Worm (Caenorhabditis elegans) whole organism, L1 larva: ENCODE results near the gene H40L08.8.

Source experiments
- C34B4.2 ChIP-seq: sonication (generic microtip); optimal IDR thresholded peaks from 2 replicates; lab custom pipeline; 2017; ENCODE audit warnings: mild to moderate bottlenecking, missing genetic modification characterization, missing compliant biosample characterization
- aha-1 ChIP-seq: fragments of 150-350 bp; optimal IDR thresholded peaks from 2 replicates; lab custom pipeline; 2014; ENCODE audit warnings: missing biosample characterization, missing genetic modification characterization
- aly-2 ChIP-seq: fragments of 150-350 bp; optimal IDR thresholded peaks from 2 replicates; lab custom pipeline; 2014; ENCODE audit warnings: missing biosample characterization, missing genetic modification characterization
- ama-1 ChIP-seq: fragments of 150-350 bp; optimal IDR thresholded peaks from 2 replicates; lab custom pipeline; 2014
- ceh-63 ChIP-seq: fragments of 200-800 bp; sonication (Bioruptor generic); optimal IDR thresholded peaks from 2 replicates; lab custom pipeline; 2018; ENCODE audit warnings: mild to moderate bottlenecking, missing genetic modification characterization, missing compliant biosample characterization
- ceh-8 ChIP-seq: fragments of 200-800 bp; sonication (Bioruptor generic); optimal IDR thresholded peaks from 2 replicates; lab custom pipeline; 2018; ENCODE audit warnings: mild to moderate bottlenecking, missing genetic modification characterization, moderate library complexity, missing compliant biosample characterization
- ceh-88 ChIP-seq: fragments of 200-800 bp; sonication (Bioruptor generic); IDR thresholded peaks from 2 replicates; pipeline ENCODE4 v1.3.6; 2022; ENCODE audit warnings: missing genetic modification characterization, missing compliant biosample characterization
- ceh-90 ChIP-seq: sonication (generic microtip); optimal IDR thresholded peaks from 2 replicates; lab custom pipeline; 2016; ENCODE audit warnings: missing genetic modification characterization, missing compliant biosample characterization
- ces-1 ChIP-seq: fragments of 150-350 bp; optimal IDR thresholded peaks from 2 replicates; lab custom pipeline; 2014; ENCODE audit warnings: missing biosample characterization, missing genetic modification reagents, missing genetic modification characterization
- dpl-1 ChIP-seq, 3 experiments: fragments of 150-350 bp in 2 of 3; sonication (generic microtip) in 1 of 3; optimal IDR thresholded peaks; 2 replicates each; lab custom pipeline; 2014 to 2017; ENCODE audit warnings: missing biosample characterization in 3 of 3, missing genetic modification characterization in 3 of 3, missing genetic modification reagents in 3 of 3
- dsc-1 ChIP-seq: sonication (generic microtip); optimal IDR thresholded peaks from 2 replicates; lab custom pipeline; 2016; ENCODE audit warnings: mild to moderate bottlenecking, missing genetic modification characterization, missing compliant biosample characterization
- efl-1 ChIP-seq, 4 experiments: fragments of 150-350 bp; optimal IDR thresholded peaks in 3 of 4; peaks in 1 of 4; 1 replicate in 1 of 4; 2 replicates in 3 of 4; lab custom pipeline; 2014; ENCODE audit warnings: missing biosample characterization in 2 of 4, missing genetic modification characterization in 2 of 4, missing genetic modification reagents in 2 of 4
- elt-3 ChIP-seq, 6 experiments: fragments of 150-350 bp in 1 of 6; sonication (generic microtip); optimal IDR thresholded peaks; 2 replicates each; lab custom pipeline; 2017 to 2018; ENCODE audit warnings: missing biosample characterization in 6 of 6, missing genetic modification characterization in 6 of 6, inconsistent platforms in 1 of 6
- ets-5 ChIP-seq: fragments of 200-800 bp; sonication (Bioruptor generic); IDR thresholded peaks from 2 replicates; pipeline ENCODE4 v1.3.6; 2022; ENCODE audit warnings: missing genetic modification characterization, missing compliant biosample characterization
- fkh-10 ChIP-seq: sonication (generic microtip); optimal IDR thresholded peaks from 2 replicates; lab custom pipeline; 2017; ENCODE audit warnings: missing biosample characterization, missing genetic modification reagents, missing genetic modification characterization
- fkh-4 ChIP-seq: sonication (generic microtip); optimal IDR thresholded peaks from 2 replicates; lab custom pipeline; 2016; ENCODE audit warnings: missing compliant biosample characterization, missing genetic modification characterization, borderline replicate concordance
- fkh-8 ChIP-seq: sonication (generic microtip); optimal IDR thresholded peaks from 2 replicates; lab custom pipeline; 2016; ENCODE audit warnings: mild to moderate bottlenecking, missing genetic modification characterization, missing compliant biosample characterization
- fos-1 ChIP-seq: fragments of 150-350 bp; optimal IDR thresholded peaks from 2 replicates; lab custom pipeline; 2014; ENCODE audit warnings: missing biosample characterization, missing genetic modification characterization
- grh-1 ChIP-seq: fragments of 200-800 bp; sonication (Bioruptor generic); IDR thresholded peaks from 2 replicates; pipeline ENCODE4 v1.3.6; 2022; ENCODE audit warnings: missing genetic modification reagents, missing genetic modification characterization, missing compliant biosample characterization
- hlh-17 ChIP-seq: fragments of 200-800 bp; sonication (Bioruptor generic); optimal IDR thresholded peaks from 2 replicates; lab custom pipeline; 2018; ENCODE audit warnings: missing genetic modification characterization, mild to moderate bottlenecking, missing compliant biosample characterization, moderate library complexity, borderline replicate concordance
- hpl-2 ChIP-seq: fragments of 150-350 bp; optimal IDR thresholded peaks from 2 replicates; lab custom pipeline; 2014; ENCODE audit warnings: missing biosample characterization, missing genetic modification reagents, missing genetic modification characterization
- irx-1 ChIP-seq: sonication (generic microtip); optimal IDR thresholded peaks from 2 replicates; lab custom pipeline; 2016; ENCODE audit warnings: missing genetic modification characterization, missing compliant biosample characterization
- isw-1 ChIP-seq: fragments of 200-800 bp; sonication (Bioruptor generic); IDR thresholded peaks from 2 replicates; pipeline ENCODE4 v1.3.6; 2022; ENCODE audit warnings: missing genetic modification characterization, missing compliant biosample characterization
- jun-1 ChIP-seq: fragments of 150-350 bp; optimal IDR thresholded peaks from 2 replicates; lab custom pipeline; 2014; ENCODE audit warnings: missing biosample characterization, missing genetic modification reagents, missing genetic modification characterization
- lin-14 ChIP-seq: fragments of 200-800 bp; sonication (Bioruptor generic); optimal IDR thresholded peaks from 2 replicates; lab custom pipeline; 2018; ENCODE audit warnings: mild to moderate bottlenecking, missing genetic modification characterization, moderate library complexity, missing compliant biosample characterization
- lin-15B ChIP-seq: fragments of 150-350 bp; sonication (generic microtip); optimal IDR thresholded peaks from 3 replicates; lab custom pipeline; 2014; ENCODE audit warnings: missing biosample characterization, missing genetic modification characterization
- lin-35 ChIP-seq, 2 experiments: fragments of 150-350 bp; optimal IDR thresholded peaks; 2 replicates each; lab custom pipeline; 2014; ENCODE audit warnings: missing biosample characterization in 2 of 2, missing genetic modification characterization in 2 of 2, missing genetic modification reagents in 2 of 2
- lir-3 ChIP-seq: sonication (generic microtip); optimal IDR thresholded peaks from 2 replicates; lab custom pipeline; 2016; ENCODE audit warnings: mild to moderate bottlenecking, missing genetic modification characterization, moderate library complexity, missing compliant biosample characterization; ENCODE audit not compliant: poor library complexity
- lsy-2 ChIP-seq, 2 experiments: fragments of 150-350 bp; optimal IDR thresholded peaks; 2 replicates each; lab custom pipeline; 2014; ENCODE audit warnings: missing biosample characterization in 2 of 2, missing genetic modification characterization in 2 of 2
- mdl-1 ChIP-seq, 2 experiments: fragments of 150-350 bp; optimal IDR thresholded peaks; 2 replicates each; lab custom pipeline; 2014 to 2017; ENCODE audit warnings: missing biosample characterization in 2 of 2, missing genetic modification characterization in 2 of 2, inconsistent platforms in 1 of 2
- mep-1 ChIP-seq: fragments of 150-350 bp; optimal IDR thresholded peaks from 2 replicates; lab custom pipeline; 2014; ENCODE audit warnings: missing biosample characterization, missing genetic modification characterization
- nhr-11 ChIP-seq: fragments of 150-350 bp; optimal IDR thresholded peaks from 2 replicates; lab custom pipeline; 2014; ENCODE audit warnings: missing biosample characterization, missing genetic modification characterization
- nhr-12 ChIP-seq: sonication (generic microtip); optimal IDR thresholded peaks from 2 replicates; lab custom pipeline; 2017; ENCODE audit warnings: missing biosample characterization, missing genetic modification characterization
- nhr-19 ChIP-seq: fragments of 200-800 bp; sonication (Bioruptor generic); conservative IDR thresholded peaks from 2 replicates; pipeline ENCODE4 v1.3.6; 2022; ENCODE audit warnings: missing genetic modification characterization, missing compliant biosample characterization
- nhr-28 ChIP-seq: fragments of 150-350 bp; optimal IDR thresholded peaks from 2 replicates; lab custom pipeline; 2014; ENCODE audit warnings: missing biosample characterization, missing genetic modification characterization
- nhr-90 ChIP-seq: sonication (generic microtip); optimal IDR thresholded peaks from 2 replicates; lab custom pipeline; 2016; ENCODE audit warnings: mild to moderate bottlenecking, missing genetic modification characterization, missing compliant biosample characterization; ENCODE audit not compliant: poor library complexity
- pag-3 ChIP-seq: sonication (generic microtip); optimal IDR thresholded peaks from 2 replicates; lab custom pipeline; 2017; ENCODE audit warnings: missing genetic modification characterization, mild to moderate bottlenecking, missing compliant biosample characterization, antibody characterized with exemption, borderline replicate concordance; ENCODE audit not compliant: insufficient read depth
- pax-3 ChIP-seq: fragments of 200-800 bp; sonication (Bioruptor generic); optimal IDR thresholded peaks from 2 replicates; lab custom pipeline; 2018; ENCODE audit warnings: mild to moderate bottlenecking, missing genetic modification characterization, moderate library complexity, missing compliant biosample characterization
- snu-23 ChIP-seq: sonication (generic microtip); optimal IDR thresholded peaks from 2 replicates; lab custom pipeline; 2016; ENCODE audit warnings: missing genetic modification characterization, missing compliant biosample characterization
- sptf-1 ChIP-seq: fragments of 150-350 bp; optimal IDR thresholded peaks from 2 replicates; lab custom pipeline; 2014; ENCODE audit warnings: missing biosample characterization, missing genetic modification characterization
- tbx-2 ChIP-seq: sonication (generic microtip); optimal IDR thresholded peaks from 2 replicates; lab custom pipeline; 2016; ENCODE audit warnings: missing genetic modification characterization, missing compliant biosample characterization
- tlp-1 ChIP-seq: fragments of 150-350 bp; optimal IDR thresholded peaks from 2 replicates; lab custom pipeline; 2014; ENCODE audit warnings: missing biosample characterization, missing genetic modification characterization
- unc-130 ChIP-seq: fragments of 150-350 bp; optimal IDR thresholded peaks from 2 replicates; lab custom pipeline; 2017; ENCODE audit warnings: missing biosample characterization, missing genetic modification characterization, inconsistent platforms
- unc-30 ChIP-seq: sonication (generic microtip); optimal IDR thresholded peaks from 2 replicates; lab custom pipeline; 2017; ENCODE audit warnings: missing biosample characterization, missing genetic modification characterization
- unc-86 ChIP-seq: sonication (generic microtip); optimal IDR thresholded peaks from 2 replicates; lab custom pipeline; 2016; ENCODE audit warnings: missing genetic modification characterization, missing compliant biosample characterization
- unc-98 ChIP-seq: fragments of 200-800 bp; sonication (Bioruptor generic); IDR thresholded peaks from 2 replicates; pipeline ENCODE4 v1.3.6; 2022; ENCODE audit warnings: missing genetic modification characterization, missing compliant biosample characterization
- vab-15 ChIP-seq: sonication (generic microtip); optimal IDR thresholded peaks from 2 replicates; lab custom pipeline; 2017; ENCODE audit warnings: missing genotype, mild to moderate bottlenecking, missing genetic modification characterization, missing compliant biosample characterization
- zip-4 ChIP-seq: fragments of 200-800 bp; sonication (Bioruptor generic); optimal IDR thresholded peaks from 2 replicates; lab custom pipeline; 2018; ENCODE audit warnings: mild to moderate bottlenecking, missing genetic modification characterization, moderate library complexity, missing compliant biosample characterization
- ztf-11 ChIP-seq, 2 experiments: sonication (generic microtip); optimal IDR thresholded peaks; 2 replicates each; lab custom pipeline; 2016 to 2017; ENCODE audit warnings: missing genetic modification characterization in 2 of 2, missing biosample characterization in 1 of 2, missing compliant biosample characterization in 1 of 2
- ztf-4 ChIP-seq: fragments of 150-350 bp; optimal IDR thresholded peaks from 2 replicates; lab custom pipeline; 2014; ENCODE audit warnings: missing biosample characterization, missing genetic modification characterization

H40L08.8 gene

ce11 chrX:15040552-15041080, 36.8 kb downstream of the H40L08.8 start, which contains the start of gene C18B12.4 (continued):
- peak in 1 of 2 experiments; percentile 93 for TF ChIP-seq mdl-1 (tag; optimal IDR thresholded peaks at IDR 0.05; lab: Kevin White, UChicago)
- TF ChIP-seq ets-5 (GFP tag; lab: Robert Waterston, UW): no peak
- TF ChIP-seq nhr-28 (tag; lab: Kevin White, UChicago): no peak
- TF ChIP-seq ceh-63: no peak
- peak; percentile 85 for TF ChIP-seq fkh-8 (tag; lab: Kevin White, UChicago)
- no peak for TF ChIP-seq nhr-12 (tag; lab: Kevin White, UChicago)
- no peak for TF ChIP-seq dsc-1 (tag; lab: Kevin White, UChicago)
- TF ChIP-seq fkh-4 (tag; lab: Kevin White, UChicago): peak; percentile 56
- TF ChIP-seq C34B4.2 (tag; lab: Kevin White, UChicago): no peak
- TF ChIP-seq vab-15: peak; percentile 89
- TF ChIP-seq isw-1: peak; percentile 49; the same call in 1 of the 2 replicates
- TF ChIP-seq mep-1 (tag; lab: Kevin White, UChicago): peak; percentile 77
- TF ChIP-seq tlp-1: no peak
- TF ChIP-seq ama-1 (lab: Kevin White, UChicago): no peak
- peak; percentile 74; the same call in 1 of the 2 replicates for TF ChIP-seq ceh-88 (GFP tag; lab: Robert Waterston, UW)
- peak; percentile 70 for TF ChIP-seq irx-1
- no peak for TF ChIP-seq unc-98 (GFP tag; lab: Robert Waterston, UW)
- TF ChIP-seq fos-1 (tag; lab: Kevin White, UChicago): peak; percentile 38
- TF ChIP-seq jun-1 (tag; lab: Kevin White, UChicago): peak; percentile 45
- peak; percentile 87 for TF ChIP-seq nhr-19
- TF ChIP-seq unc-130 (tag; lab: Kevin White, UChicago): peak; percentile 95
- TF ChIP-seq pax-3 (tag; lab: Kevin White, UChicago): peak; percentile 58
- TF ChIP-seq ceh-8: no peak
- peak in 2 of 6 experiments; percentile 69 to 84 for TF ChIP-seq elt-3 (tag; optimal IDR thresholded peaks at IDR 0.05; lab: Kevin White, UChicago)
- TF ChIP-seq unc-86 (tag; lab: Kevin White, UChicago): peak; percentile 69
- TF ChIP-seq fkh-10 (GFP tag; lab: Kevin White, UChicago): peak; percentile 30
- peak; percentile 54 for TF ChIP-seq lir-3 (tag; lab: Kevin White, UChicago)
- TF ChIP-seq ztf-4 (tag; lab: Kevin White, UChicago): peak; percentile 71
- peak; percentile 63 to 82 for TF ChIP-seq lsy-2 (tag; optimal IDR thresholded peaks at IDR 0.05; lab: Kevin White, UChicago)
- TF ChIP-seq aha-1 (tag; lab: Kevin White, UChicago): no peak
- peak; percentile 66 for TF ChIP-seq grh-1
- no peak for TF ChIP-seq aly-2 (tag; lab: Kevin White, UChicago)
- TF ChIP-seq dpl-1 (GFP tag; optimal IDR thresholded peaks at IDR 0.05; lab: Kevin White, UChicago): peak; percentile 70 to 82 (median 77)
- peak in 1 of 2 experiments; percentile 19 for TF ChIP-seq ztf-11 (tag; optimal IDR thresholded peaks at IDR 0.05; lab: Kevin White, UChicago)
- TF ChIP-seq lin-14 (GFP tag; lab: Kevin White, UChicago): peak; percentile 97
- TF ChIP-seq snu-23: peak; percentile 94
- peak; percentile 74 for TF ChIP-seq pag-3
- peak; percentile 58 to 69 for TF ChIP-seq efl-1 (optimal IDR thresholded peaks at IDR 0.05; lab: Kevin White, UChicago)
- peak; percentile 63 to 95 for TF ChIP-seq efl-1 (GFP tag; optimal IDR thresholded peaks at IDR 0.05 in 1 of 2; lab: Kevin White, UChicago)
- no peak for TF ChIP-seq unc-30 (tag; lab: Kevin White, UChicago)
- no peak for TF ChIP-seq sptf-1

- no peak for TF ChIP-seq pag-3
- no peak for TF ChIP-seq nhr-90 (tag; lab: Kevin White, UChicago)
- no peak for TF ChIP-seq tbx-2 (tag; lab: Kevin White, UChicago)
- TF ChIP-seq aly-2 (tag; lab: Kevin White, UChicago): no peak
- TF ChIP-seq dpl-1 (GFP tag; optimal IDR thresholded peaks at IDR 0.05; lab: Kevin White, UChicago): no peak
- TF ChIP-seq nhr-11 (tag; lab: Kevin White, UChicago): no peak
- no peak for TF ChIP-seq hlh-17 (GFP tag; lab: Kevin White, UChicago)
- no peak for TF ChIP-seq fkh-4 (tag; lab: Kevin White, UChicago)
- no peak for TF ChIP-seq zip-4 (GFP tag; lab: Kevin White, UChicago)
- no peak for TF ChIP-seq lir-3 (tag; lab: Kevin White, UChicago)
- TF ChIP-seq ceh-90: no peak
- no peak for TF ChIP-seq ztf-11 (tag; optimal IDR thresholded peaks at IDR 0.05; lab: Kevin White, UChicago)
- TF ChIP-seq lin-15B (tag; lab: Kevin White, UChicago): no peak
- no peak for TF ChIP-seq lsy-2 (tag; optimal IDR thresholded peaks at IDR 0.05; lab: Kevin White, UChicago)
- TF ChIP-seq hpl-2: no peak
- TF ChIP-seq lin-35 (GFP tag; optimal IDR thresholded peaks at IDR 0.05; lab: Kevin White, UChicago): peak in 1 of 2 experiments; percentile 1
- TF ChIP-seq ces-1 (GFP tag; lab: Kevin White, UChicago): no peak
- TF ChIP-seq C34B4.2 (tag; lab: Kevin White, UChicago): no peak
- TF ChIP-seq snu-23: peak; percentile 10
These were observed 37.7 kb downstream of the H40L08.8 start for ce11 chrX:15039696-15040212.
